Worm (Caenorhabditis elegans) whole organism, L4 larva: ENCODE measurements around the gene mrp-7.

Experiments
- T26A8.4 ChIP-seq: fragments of 200-800 bp; sonication (Bioruptor generic); IDR thresholded peaks from 2 replicates; pipeline ENCODE4 v1.3.6; 2022; ENCODE audit warnings: missing genetic modification characterization, missing compliant biosample characterization
- ZK337.2 ChIP-seq: fragments of 200-800 bp; sonication (Bioruptor generic); IDR thresholded peaks from 2 replicates; pipeline ENCODE4 v1.3.6; 2022; ENCODE audit warnings: missing genetic modification reagents, missing genetic modification characterization, missing compliant biosample characterization
- jun-1 ChIP-seq: fragments of 150-350 bp; optimal IDR thresholded peaks from 2 replicates; lab custom pipeline; 2014; ENCODE audit warnings: missing biosample characterization, missing genetic modification reagents, missing genetic modification characterization
- lsy-2 ChIP-seq, 2 experiments: fragments of 150-350 bp in 1 of 2; sonication (generic microtip) in 1 of 2; optimal IDR thresholded peaks; 2 replicates each; lab custom pipeline; 2014 to 2017; ENCODE audit warnings: missing biosample characterization in 2 of 2, missing genetic modification characterization in 2 of 2
- nhr-237 ChIP-seq: sonication (generic microtip); optimal IDR thresholded peaks from 2 replicates; lab custom pipeline; 2017; ENCODE audit warnings: missing biosample characterization, missing genetic modification characterization
- pha-4 ChIP-seq, 2 experiments: fragments of 150-350 bp in 1 of 2; fragments of 200-800 bp in 1 of 2; sonication (Bioruptor generic) in 1 of 2; IDR thresholded peaks in 1 of 2; optimal IDR thresholded peaks in 1 of 2; 2 replicates each; pipeline versions ENCODE4 v1.3.6 to Lab custom; 2014 to 2022; ENCODE audit warnings: missing genetic modification characterization in 2 of 2, missing genetic modification reagents in 2 of 2, missing biosample characterization in 1 of 2, missing compliant biosample characterization in 1 of 2
- pqm-1 ChIP-seq: sonication (generic microtip); optimal IDR thresholded peaks from 2 replicates; lab custom pipeline; 2017; ENCODE audit warnings: missing biosample characterization, missing genetic modification characterization
- unc-62 ChIP-seq, 3 experiments: fragments of 150-350 bp in 1 of 3; sonication (generic microtip); optimal IDR thresholded peaks in 2 of 3; peaks in 1 of 3; 1 replicate in 1 of 3; 2 replicates in 2 of 3; lab custom pipeline; 2014 to 2017; ENCODE audit warnings: missing biosample characterization in 3 of 3, missing genetic modification characterization in 3 of 3, missing genetic modification reagents in 3 of 3, missing genotype in 1 of 3
- ztf-11 ChIP-seq: fragments of 150-350 bp; optimal IDR thresholded peaks from 2 replicates; lab custom pipeline; 2014; ENCODE audit warnings: missing biosample characterization, missing genetic modification characterization

DNA sequence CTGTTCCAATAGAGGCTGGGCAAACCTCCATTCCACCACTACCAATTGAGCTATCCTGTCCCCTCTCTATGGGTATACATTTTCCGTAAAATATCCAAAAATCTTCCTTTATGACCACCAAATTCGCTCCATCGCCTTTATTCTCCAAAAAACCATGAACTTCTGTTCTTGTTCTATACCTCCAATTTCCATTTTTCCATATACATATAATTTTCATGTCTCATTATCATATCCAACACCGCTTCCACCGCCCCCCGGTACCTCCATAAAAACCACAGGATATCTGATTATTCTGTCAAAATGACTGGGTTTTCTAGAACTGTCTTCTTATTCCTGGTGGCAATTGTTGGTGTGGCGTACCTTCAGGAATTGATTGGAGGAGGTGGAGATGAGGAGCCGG lies 41.2 kb downstream of the mrp-7 start, which contains the start of gene Y43F8C.17:
- TF ChIP-seq nhr-237 (tag; lab: Kevin White, UChicago) (no peak), ZK337.2 (no peak), pqm-1 (tag; lab: Kevin White, UChicago) (no peak), unc-62 (GFP tag; optimal IDR thresholded peaks at IDR 0.05 in 1 of 2; lab: Kevin White, UChicago) (peak in 1 of 2 experiments; percentile 12), unc-62 (tag; optimal IDR thresholded peaks at IDR 0.05; lab: Kevin White, UChicago) (no peak), lsy-2 (tag; optimal IDR thresholded peaks at IDR 0.05; lab: Kevin White, UChicago) (no peak), T26A8.4 (no peak), jun-1 (tag; lab: Kevin White, UChicago) (no peak), pha-4 (GFP tag; IDR thresholded peaks at IDR 0.05; lab: Robert Waterston, UW) (no peak), pha-4 (tag; optimal IDR thresholded peaks at IDR 0.05; lab: Kevin White, UChicago) (no peak), ztf-11 (tag; lab: Kevin White, UChicago) (no peak)
